Fruit fly (Drosophila melanogaster) whole organism, embryonic: ENCODE measurements around the gene CG5883.

Experiments
- CG10959 ChIP-seq: fragments of 200-800 bp; sonication (Bioruptor generic); IDR thresholded peaks from 2 replicates; pipeline ENCODE4 v1.3.6; 2022; ENCODE audit warnings: missing biosample characterization, missing genetic modification characterization
- Dip3 ChIP-seq: fragments of 200-800 bp; sonication (Bioruptor generic); optimal IDR thresholded peaks from 3 replicates; lab custom pipeline; 2016; ENCODE audit warnings: missing biosample characterization, missing genetic modification characterization
- E2f1 ChIP-seq: fragments of 200-800 bp; sonication (Bioruptor generic); IDR thresholded peaks from 2 replicates; pipeline ENCODE4 v1.3.6; 2022; ENCODE audit warnings: missing biosample characterization, missing genetic modification characterization
- Fer1 ChIP-seq: fragments of 200-800 bp; sonication (Bioruptor generic); optimal IDR thresholded peaks from 2 replicates; lab custom pipeline; 2017; ENCODE audit warnings: missing biosample characterization, mild to moderate bottlenecking, missing genetic modification characterization
- dpn ChIP-seq, 2 experiments: fragments of 200-800 bp; sonication (Bioruptor generic); optimal IDR thresholded peaks; 3 replicates each; lab custom pipeline; 2016; ENCODE audit warnings: missing biosample characterization in 2 of 2, missing genetic modification characterization in 2 of 2
- grau ChIP-seq: fragments of 200-800 bp; optimal IDR thresholded peaks from 3 replicates; lab custom pipeline; 2019; ENCODE audit warnings: missing biosample characterization, mild to moderate bottlenecking, missing genetic modification characterization, moderate library complexity
- inv ChIP-seq: fragments of 200-800 bp; sonication (Bioruptor generic); IDR thresholded peaks from 2 replicates; pipeline ENCODE4 v1.3.6; 2022; ENCODE audit warnings: missing biosample characterization, missing genetic modification characterization; ENCODE audit not compliant: partially characterized antibody
- lmd ChIP-seq: fragments of 200-800 bp; sonication (Bioruptor generic); IDR thresholded peaks from 2 replicates; pipeline ENCODE4 v1.3.6; 2022; ENCODE audit warnings: missing biosample characterization, missing genetic modification characterization

dm6 chr3L:11937270-11937669 is 7.4 kb downstream of the CG5883 start:
- TF ChIP-seq grau (tag; lab: Kevin White, UChicago) = no peak
- no peak for TF ChIP-seq CG10959 (GFP tag; lab: Robert Waterston, UW)
- no peak for TF ChIP-seq inv (GFP tag; lab: Robert Waterston, UW)
- no peak for TF ChIP-seq Dip3 (GFP tag; lab: Kevin White, UChicago)
- TF ChIP-seq Fer1 (GFP tag; lab: Kevin White, UChicago) = no peak
- TF ChIP-seq lmd (GFP tag; lab: Robert Waterston, UW) = no peak
- no peak for TF ChIP-seq dpn (GFP tag; optimal IDR thresholded peaks at IDR 0.05; lab: Kevin White, UChicago)
- no peak for TF ChIP-seq E2f1 (GFP tag; lab: Robert Waterston, UW)
